Worm (Caenorhabditis elegans) whole organism, young adult: Measurements from ENCODE around the gene nhr-146.
A peak's percentile ranks its signal among the peaks of the same experiment; 100 is the strongest.

Experiments
- B0019.2 ChIP-seq: fragments of 200-800 bp; sonication (Bioruptor generic); conservative IDR thresholded peaks from 2 replicates; pipeline ENCODE4 v1.3.6; 2022; ENCODE audit warnings: missing genetic modification reagents, missing genetic modification characterization, missing compliant biosample characterization
- F37B4.10 ChIP-seq: fragments of 200-800 bp; sonication (Bioruptor generic); IDR thresholded peaks from 2 replicates; pipeline ENCODE4 v1.3.6; 2022; ENCODE audit warnings: missing genetic modification characterization, missing compliant biosample characterization
- cebp-1 ChIP-seq, 2 experiments: fragments of 200-800 bp in 1 of 2; sonication (Bioruptor generic) in 1 of 2; sonication (generic microtip) in 1 of 2; IDR thresholded peaks in 1 of 2; optimal IDR thresholded peaks in 1 of 2; 2 replicates each; pipeline versions ENCODE4 v1.3.6 to Lab custom; 2017 to 2022; ENCODE audit warnings: missing compliant biosample characterization in 2 of 2, missing genetic modification characterization in 2 of 2, mild to moderate bottlenecking in 1 of 2, missing genetic modification reagents in 1 of 2, moderate library complexity in 1 of 2
- lsl-1 ChIP-seq: fragments of 200-800 bp; sonication (Bioruptor generic); optimal IDR thresholded peaks from 2 replicates; lab custom pipeline; 2018; ENCODE audit warnings: mild to moderate bottlenecking, missing genetic modification characterization, moderate library complexity, missing compliant biosample characterization
- rec-8 ChIP-seq, 2 experiments: sonication (generic microtip); optimal IDR thresholded peaks; 2 replicates each; lab custom pipeline; 2016; ENCODE audit warnings: mild to moderate bottlenecking in 2 of 2, missing genetic modification characterization in 2 of 2, missing genetic modification reagents in 2 of 2, missing genotype in 2 of 2, missing biosample characterization in 1 of 2, missing compliant biosample characterization in 1 of 2, moderate library complexity in 1 of 2
- unc-62 ChIP-seq: fragments of 150-350 bp; optimal IDR thresholded peaks from 2 replicates; lab custom pipeline; 2014; ENCODE audit warnings: missing biosample characterization, missing genetic modification reagents, missing genetic modification characterization
- ztf-18 ChIP-seq: sonication (generic microtip); optimal IDR thresholded peaks from 2 replicates; lab custom pipeline; 2016; ENCODE audit warnings: missing genotype, mild to moderate bottlenecking, missing genetic modification characterization, missing compliant biosample characterization

DNA sequence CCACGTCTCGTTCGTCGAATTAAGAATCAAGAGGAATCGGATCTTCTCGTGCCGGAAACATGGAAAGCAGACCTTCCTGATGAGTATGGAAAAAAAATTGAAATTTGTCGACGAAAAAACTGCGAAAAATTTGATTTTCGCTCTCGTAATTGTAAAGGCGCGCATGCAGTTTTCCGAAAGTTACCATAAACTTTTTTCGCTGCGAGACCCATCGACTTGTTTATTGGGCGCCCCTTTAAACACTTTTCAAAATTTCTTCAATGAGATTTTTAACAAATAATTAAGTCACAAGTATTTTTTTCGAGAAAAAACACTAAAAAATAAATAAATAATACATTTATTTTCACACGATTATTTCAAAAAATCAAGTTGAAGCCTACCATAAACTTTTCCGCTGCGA is 34.1 kb downstream of the nhr-146 start:
- TF ChIP-seq lsl-1 (GFP tag; lab: Kevin White, UChicago) (peak; percentile 70), ztf-18 (tag; lab: Kevin White, UChicago) (no peak), F37B4.10 (GFP tag; lab: Robert Waterston, UW) (no peak), unc-62 (GFP tag; lab: Kevin White, UChicago) (no peak), B0019.2 (GFP tag; lab: Robert Waterston, UW) (no peak), cebp-1 (GFP tag; IDR thresholded peaks at IDR 0.05; lab: Robert Waterston, UW) (no peak), cebp-1 (tag; optimal IDR thresholded peaks at IDR 0.05; lab: Kevin White, UChicago) (no peak), rec-8 (tag; optimal IDR thresholded peaks at IDR 0.05; lab: Kevin White, UChicago) (no peak)
